Worm (Caenorhabditis elegans): ENCODE results near the gene nhr-30.

DNA sequence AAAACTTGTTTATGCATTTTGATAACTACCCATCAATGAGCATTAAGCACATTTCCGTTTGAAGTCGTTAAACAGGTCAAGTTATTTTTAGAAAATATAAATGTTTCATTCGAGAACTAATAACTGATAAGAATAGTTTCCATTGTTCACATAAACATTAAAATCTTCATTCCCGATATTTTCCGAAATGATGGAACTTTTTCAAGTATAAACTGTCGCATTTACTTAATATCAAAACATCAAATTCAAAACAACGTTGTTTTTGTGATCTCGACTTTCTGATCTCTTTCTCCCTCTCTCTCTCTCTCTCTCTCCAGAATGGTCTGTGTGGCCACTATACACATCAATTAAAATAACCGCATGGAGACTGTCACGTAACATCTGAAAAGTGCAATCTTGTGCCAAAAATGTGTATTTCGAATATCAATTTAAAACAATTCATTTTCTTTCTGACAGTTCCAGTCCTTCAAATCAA lies 29.4 kb downstream of the nhr-30 start:
- TF ChIP-seq ama-1 (optimal IDR thresholded peaks at IDR 0.05) = peak; percentile 73
- TF ChIP-seq nhr-10 (tag; optimal IDR thresholded peaks at IDR 0.05) = no peak
- TF ChIP-seq ceh-82 (tag; optimal IDR thresholded peaks at IDR 0.05) = no peak
- peak in 1 of 2 experiments; percentile 37 for TF ChIP-seq lsy-2 (tag; optimal IDR thresholded peaks at IDR 0.05)
